Fruit fly (Drosophila melanogaster): ENCODE data around the gene CG13737.

- TF ChIP-seq toe (GFP tag; optimal IDR thresholded peaks at IDR 0.05) (peak; percentile 65), CG11617 (GFP tag; optimal IDR thresholded peaks at IDR 0.05) (peak; percentile 78), kay (GFP tag; ENCODE audit: borderline replicate concordance) (peak; percentile 88), CG12768 (GFP tag; optimal IDR thresholded peaks at IDR 0.05) (peak; percentile 84), Mnt (GFP tag; optimal IDR thresholded peaks at IDR 0.05) (peak; percentile 16), Clk (GFP tag; optimal IDR thresholded peaks at IDR 0.05) (peak; percentile 24), cnc (optimal IDR thresholded peaks at IDR 0.05) (no peak)
Measured at dm6 chr3L:13919794-13920631, 41.2 kb downstream of the CG13737 start.
